Fruit fly (Drosophila melanogaster) whole organism, embryonic: ENCODE results near the gene CG12009.

Source experiments
- Atf3 ChIP-seq: fragments of 200-800 bp; sonication (Bioruptor generic); optimal IDR thresholded peaks from 3 replicates; lab custom pipeline; 2016; ENCODE audit warnings: missing biosample characterization, missing genetic modification characterization
- CG10321 ChIP-seq: fragments of 200-800 bp; sonication (Bioruptor generic); IDR thresholded peaks from 2 replicates; pipeline ENCODE4 v1.3.6; 2022; ENCODE audit warnings: missing biosample characterization, missing genetic modification characterization
- CG11247 ChIP-seq: fragments of 200-800 bp; sonication (Bioruptor generic); IDR thresholded peaks from 2 replicates; pipeline ENCODE4 v1.3.6; 2022; ENCODE audit warnings: missing biosample characterization, missing genetic modification characterization
- CG11456 ChIP-seq: fragments of 200-800 bp; sonication (Bioruptor generic); IDR thresholded peaks from 3 replicates; pipeline ENCODE4 v1.3.6; 2022; ENCODE audit warnings: missing biosample characterization, missing genetic modification characterization
- CG12769 ChIP-seq: fragments of 200-800 bp; sonication (Bioruptor generic); optimal IDR thresholded peaks from 2 replicates; lab custom pipeline; 2019; ENCODE audit warnings: missing biosample characterization, mild to moderate bottlenecking, missing genetic modification characterization, moderate library complexity
- CG13894 ChIP-seq: fragments of 200-800 bp; sonication (Bioruptor generic); optimal IDR thresholded peaks from 3 replicates; lab custom pipeline; 2018; ENCODE audit warnings: missing biosample characterization, mild to moderate bottlenecking, missing genetic modification characterization, moderate library complexity
- CG14710 ChIP-seq: fragments of 200-800 bp; sonication (Bioruptor generic); optimal IDR thresholded peaks from 3 replicates; lab custom pipeline; 2019; ENCODE audit warnings: missing biosample characterization, mild to moderate bottlenecking, missing genetic modification characterization, moderate library complexity
- CG17568 ChIP-seq: fragments of 200-800 bp; sonication (Bioruptor generic); optimal IDR thresholded peaks from 2 replicates; lab custom pipeline; 2018; ENCODE audit warnings: missing biosample characterization, mild to moderate bottlenecking, missing genetic modification characterization, moderate library complexity
- CG18599 ChIP-seq: fragments of 200-800 bp; sonication (Bioruptor generic); optimal IDR thresholded peaks from 3 replicates; lab custom pipeline; 2017; ENCODE audit warnings: missing biosample characterization, missing genetic modification characterization, mild to moderate bottlenecking, moderate library complexity, missing genetic modification reagents
- CG18764 ChIP-seq: fragments of 200-800 bp; sonication (Bioruptor generic); optimal IDR thresholded peaks from 3 replicates; lab custom pipeline; 2016; ENCODE audit warnings: missing biosample characterization, missing genetic modification characterization
- CG2116 ChIP-seq: fragments of 200-800 bp; sonication (Bioruptor generic); optimal IDR thresholded peaks from 3 replicates; lab custom pipeline; 2018; ENCODE audit warnings: missing biosample characterization, mild to moderate bottlenecking, missing genetic modification characterization
- CG31224 ChIP-seq: fragments of 200-800 bp; sonication (Bioruptor generic); IDR thresholded peaks from 2 replicates; pipeline ENCODE4 v1.3.6; 2022; ENCODE audit warnings: missing biosample characterization, missing genetic modification characterization
- CG8281 ChIP-seq: fragments of 200-800 bp; sonication (Bioruptor generic); optimal IDR thresholded peaks from 2 replicates; lab custom pipeline; 2018; ENCODE audit warnings: missing biosample characterization, mild to moderate bottlenecking, missing genetic modification characterization, moderate library complexity
- CG8359 ChIP-seq: fragments of 200-800 bp; sonication (Bioruptor generic); optimal IDR thresholded peaks from 2 replicates; lab custom pipeline; 2017; ENCODE audit warnings: missing biosample characterization, mild to moderate bottlenecking, missing genetic modification characterization, borderline replicate concordance
- Deaf1 ChIP-seq: fragments of 200-800 bp; optimal IDR thresholded peaks from 3 replicates; lab custom pipeline; 2019; ENCODE audit warnings: missing biosample characterization, mild to moderate bottlenecking, missing genetic modification characterization, moderate library complexity
- Dll ChIP-seq: fragments of 200-800 bp; sonication (Bioruptor generic); IDR thresholded peaks from 4 replicates; pipeline ENCODE4 v1.3.6; 2022; ENCODE audit warnings: missing biosample characterization, missing genetic modification characterization; ENCODE audit not compliant: partially characterized antibody
- Drgx ChIP-seq: fragments of 200-800 bp; sonication (Bioruptor generic); IDR thresholded peaks from 2 replicates; pipeline ENCODE4 v1.3.6; 2022; ENCODE audit warnings: missing biosample characterization, missing genetic modification characterization
- E2f1 ChIP-seq: fragments of 200-800 bp; sonication (Bioruptor generic); IDR thresholded peaks from 2 replicates; pipeline ENCODE4 v1.3.6; 2022; ENCODE audit warnings: missing biosample characterization, missing genetic modification characterization
- Jarid2 ChIP-seq: fragments of 200-800 bp; sonication (Bioruptor generic); optimal IDR thresholded peaks from 3 replicates; lab custom pipeline; 2017; ENCODE audit warnings: mild to moderate bottlenecking, missing biosample characterization, missing genetic modification reagents, missing genetic modification characterization
- Oli ChIP-seq: fragments of 200-800 bp; sonication (Bioruptor generic); optimal IDR thresholded peaks from 2 replicates; lab custom pipeline; 2018; ENCODE audit warnings: missing biosample characterization, mild to moderate bottlenecking, missing genetic modification characterization, moderate library complexity
- Six4 ChIP-seq: fragments of 200-800 bp; sonication (Bioruptor generic); optimal IDR thresholded peaks from 2 replicates; lab custom pipeline; 2016; ENCODE audit warnings: missing biosample characterization, missing genetic modification characterization
- Sox100B ChIP-seq: fragments of 200-800 bp; sonication (Bioruptor generic); optimal IDR thresholded peaks from 3 replicates; lab custom pipeline; 2018; ENCODE audit warnings: missing biosample characterization, mild to moderate bottlenecking, missing genetic modification characterization
- Trl ChIP-seq, 3 experiments: fragments of >200 bp in 2 of 3; fragments of 200-800 bp in 1 of 3; sonication (Bioruptor generic) in 1 of 3; optimal IDR thresholded peaks; 2 replicates in 1 of 3; 3 replicates in 2 of 3; lab custom pipeline; 2016 to 2017; ENCODE audit warnings: missing biosample characterization in 1 of 3, missing genetic modification characterization in 1 of 3
- ap ChIP-seq: fragments of 200-800 bp; sonication (Bioruptor generic); IDR thresholded peaks from 2 replicates; pipeline ENCODE4 v1.3.6; 2022; ENCODE audit warnings: missing biosample characterization, missing genetic modification characterization
- ase ChIP-seq: fragments of 200-800 bp; sonication (Bioruptor generic); IDR thresholded peaks from 3 replicates; pipeline ENCODE4 v1.3.6; 2022; ENCODE audit warnings: missing biosample characterization, missing genetic modification characterization
- bbx ChIP-seq: fragments of 200-800 bp; sonication (Bioruptor generic); IDR thresholded peaks from 2 replicates; pipeline ENCODE4 v1.3.6; 2022; ENCODE audit warnings: missing biosample characterization, missing genetic modification characterization; ENCODE audit not compliant: partially characterized antibody
- chinmo ChIP-seq: fragments of 200-800 bp; sonication (Bioruptor generic); IDR thresholded peaks from 4 replicates; pipeline ENCODE4 v1.3.6; 2022; ENCODE audit warnings: missing biosample characterization, missing genetic modification characterization; ENCODE audit not compliant: partially characterized antibody
- ci ChIP-seq: fragments of 200-800 bp; sonication (Bioruptor generic); IDR thresholded peaks from 3 replicates; pipeline ENCODE4 v1.3.6; 2022; ENCODE audit warnings: missing biosample characterization, missing genetic modification characterization
- crol ChIP-seq: fragments of 200-800 bp; sonication (Bioruptor generic); IDR thresholded peaks from 2 replicates; pipeline ENCODE4 v1.3.6; 2022; ENCODE audit warnings: missing biosample characterization, missing genetic modification characterization
- cwo ChIP-seq: fragments of 200-800 bp; sonication (Bioruptor generic); optimal IDR thresholded peaks from 3 replicates; lab custom pipeline; 2017; ENCODE audit warnings: missing biosample characterization, missing genetic modification characterization, mild to moderate bottlenecking, moderate library complexity, missing genetic modification reagents
- dan ChIP-seq: fragments of 200-800 bp; sonication (Bioruptor generic); IDR thresholded peaks from 2 replicates; pipeline ENCODE4 v1.3.6; 2022; ENCODE audit warnings: missing biosample characterization, missing genetic modification characterization
- gsb ChIP-seq: fragments of 200-800 bp; sonication (Bioruptor generic); IDR thresholded peaks from 2 replicates; pipeline ENCODE4 v1.3.6; 2022; ENCODE audit warnings: missing biosample characterization, missing genetic modification characterization
- ken ChIP-seq: fragments of 200-800 bp; sonication (Bioruptor generic); IDR thresholded peaks from 3 replicates; pipeline ENCODE4 v1.3.6; 2022; ENCODE audit warnings: missing biosample characterization, missing genetic modification characterization
- kni ChIP-seq: fragments of 200-800 bp; sonication (Bioruptor generic); optimal IDR thresholded peaks from 3 replicates; lab custom pipeline; 2017; ENCODE audit warnings: mild to moderate bottlenecking, missing biosample characterization, missing genetic modification reagents, missing genetic modification characterization
- lbe ChIP-seq: fragments of 200-800 bp; sonication (Bioruptor generic); optimal IDR thresholded peaks from 2 replicates; lab custom pipeline; 2016; ENCODE audit warnings: missing biosample characterization, mild to moderate bottlenecking, missing genetic modification characterization
- nom ChIP-seq: fragments of 200-800 bp; sonication (Bioruptor generic); optimal IDR thresholded peaks from 2 replicates; lab custom pipeline; 2017; ENCODE audit warnings: missing biosample characterization, missing genetic modification characterization, mild to moderate bottlenecking, moderate library complexity, missing genetic modification reagents
- pros ChIP-seq: fragments of 200-800 bp; sonication (Bioruptor generic); optimal IDR thresholded peaks from 3 replicates; lab custom pipeline; 2019; ENCODE audit warnings: missing biosample characterization, mild to moderate bottlenecking, missing genetic modification characterization, moderate library complexity
- schlank ChIP-seq: fragments of 200-800 bp; sonication (Bioruptor generic); optimal IDR thresholded peaks from 2 replicates; lab custom pipeline; 2018; ENCODE audit warnings: missing biosample characterization, mild to moderate bottlenecking, missing genetic modification characterization
- slp2 ChIP-seq: fragments of 200-800 bp; sonication (Bioruptor generic); optimal IDR thresholded peaks from 2 replicates; lab custom pipeline; 2016; ENCODE audit warnings: missing biosample characterization, missing genetic modification characterization
- tap ChIP-seq: fragments of 200-800 bp; optimal IDR thresholded peaks from 3 replicates; lab custom pipeline; 2019; ENCODE audit warnings: missing biosample characterization, mild to moderate bottlenecking, missing genetic modification characterization, moderate library complexity
- trh ChIP-seq: fragments of 200-800 bp; sonication (Bioruptor generic); optimal IDR thresholded peaks from 2 replicates; lab custom pipeline; 2016; ENCODE audit warnings: missing biosample characterization, missing genetic modification characterization
- vvl ChIP-seq: fragments of 200-800 bp; sonication (Bioruptor generic); IDR thresholded peaks from 2 replicates; pipeline ENCODE4 v1.3.6; 2022; ENCODE audit warnings: missing biosample characterization, missing genetic modification characterization

Gene CG12009

dm6 chr3L:3252884-3253283 is 38.4 kb upstream of the CG12009 start:
- TF ChIP-seq CG11456 (0 out of 3 replicates have a peak, but pooled peaks have one; percentile 13), dan (GFP tag; lab: Robert Waterston, UW) (no peak), Drgx (peak; percentile 42; the same call in 1 of the 2 replicates)

- TF ChIP-seq chinmo (0 out of 4 replicates have a peak, but pooled peaks have one; percentile 46), Oli (tag; lab: Kevin White, UChicago) (no peak), ken (GFP tag; lab: Robert Waterston, UW) (0 out of 3 replicates have a peak, but pooled peaks have one; percentile 8), pros (GFP tag; lab: Kevin White, UChicago) (peak; percentile 52), CG18764 (GFP tag; lab: Kevin White, UChicago) (no peak), ase (GFP tag; lab: Robert Waterston, UW) (0 out of 3 replicates have a peak, but pooled peaks have one; percentile 10), crol (GFP tag; lab: Robert Waterston, UW) (peak; percentile 55), Deaf1 (peak; percentile 34), ci (0 out of 3 replicates have a peak, but pooled peaks have one; percentile 10), vvl (GFP tag; lab: Robert Waterston, UW) (peak; percentile 69), CG8281 (tag; lab: Kevin White, UChicago) (no peak), Dll (GFP tag; lab: Robert Waterston, UW) (no peak), CG11247 (GFP tag; lab: Robert Waterston, UW) (peak; percentile 35; the same call in 1 of the 2 replicates), cwo (peak; percentile 86)
These were observed 37.6 kb upstream of the CG12009 start for dm6 chr3L:3253631-3254030.

dm6 chr3L:3257690-3258089 is 33.6 kb upstream of the CG12009 start, which contains the start of gene ckd:
ckd (plus strand) TSS chr3L:3257878.
- TF ChIP-seq CG31224 (GFP tag; lab: Robert Waterston, UW) (no peak), lbe (peak; percentile 33), schlank (tag; lab: Kevin White, UChicago) (no peak), CG13894 (tag; lab: Kevin White, UChicago) (no peak), gsb (GFP tag; lab: Robert Waterston, UW) (no peak), Trl (optimal IDR thresholded peaks at IDR 0.05; lab: Kevin White, UChicago) (peak in 1 of 2 experiments; percentile 1), Trl (GFP tag; optimal IDR thresholded peaks at IDR 0.05; lab: Kevin White, UChicago) (no peak), CG8359 (no peak), kni (GFP tag; lab: Kevin White, UChicago) (no peak), Drgx (peak; percentile 36; the same call in 1 of the 2 replicates), trh (GFP tag; lab: Kevin White, UChicago) (no peak), CG17568 (GFP tag; lab: Kevin White, UChicago) (no peak), CG2116 (GFP tag; lab: Kevin White, UChicago) (no peak), Six4 (GFP tag; lab: Kevin White, UChicago) (no peak), slp2 (GFP tag; lab: Kevin White, UChicago) (no peak), vvl (GFP tag; lab: Robert Waterston, UW) (0 out of 2 replicates have a peak, but pooled peaks have one; percentile 26), chinmo (peak; percentile 77; the same call in 1 of the 4 replicates), CG14710 (tag; lab: Kevin White, UChicago) (no peak), CG18599 (GFP tag; lab: Kevin White, UChicago) (no peak), bbx (GFP tag; lab: Robert Waterston, UW) (no peak), CG12769 (peak; percentile 10), Sox100B (GFP tag; lab: Kevin White, UChicago) (no peak), E2f1 (no peak), Jarid2 (GFP tag; lab: Kevin White, UChicago) (peak; percentile 13), CG10321 (GFP tag; lab: Robert Waterston, UW) (no peak), Atf3 (no peak), nom (GFP tag; lab: Kevin White, UChicago) (peak; percentile 49), tap (tag; lab: Kevin White, UChicago) (no peak), ap (GFP tag; lab: Robert Waterston, UW) (no peak)
- TF ChIP-seq, all 482 proteins: peak for 8
